Fruit fly (Drosophila melanogaster): ENCODE measurements around the gene unc-13-4A.
A peak's percentile ranks its signal among the peaks of the same experiment; 100 is the strongest.

Gene unc-13-4A

DNA sequence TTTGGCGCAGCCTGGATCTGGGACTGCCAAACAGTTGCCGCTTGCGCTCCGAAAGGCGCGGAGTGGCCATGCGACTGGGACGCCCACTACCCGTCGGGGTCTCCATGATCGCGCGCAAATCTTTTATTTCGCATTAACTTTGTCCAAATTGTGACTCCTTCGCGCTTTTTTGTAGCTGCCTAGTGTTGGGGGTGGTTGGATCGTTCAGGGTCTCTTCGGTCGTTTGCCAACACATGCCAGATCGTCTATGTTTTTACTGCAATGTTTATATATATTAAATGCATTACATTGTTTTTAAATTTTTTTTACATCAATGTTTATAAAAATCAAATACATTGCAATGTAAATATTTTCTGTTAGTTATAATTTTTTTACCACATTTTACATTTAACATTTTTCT is 26.1 kb upstream of the unc-13-4A start:
- TF ChIP-seq CG7101 (tag; optimal IDR thresholded peaks at IDR 0.05) (peak; percentile 54), pad (GFP tag; optimal IDR thresholded peaks at IDR 0.05) (peak; percentile 50), Hr96 (GFP tag; optimal IDR thresholded peaks at IDR 0.05) (no peak), CG1620 (GFP tag; optimal IDR thresholded peaks at IDR 0.05) (peak; percentile 52), Crg-1 (GFP tag; optimal IDR thresholded peaks at IDR 0.05) (peak; percentile 66), ovo (GFP tag; optimal IDR thresholded peaks at IDR 0.05) (peak; percentile 20), Clk (GFP tag; optimal IDR thresholded peaks at IDR 0.05) (no peak), CG11617 (GFP tag; optimal IDR thresholded peaks at IDR 0.05) (no peak), CG12768 (GFP tag; optimal IDR thresholded peaks at IDR 0.05) (peak; percentile 31), toe (GFP tag; optimal IDR thresholded peaks at IDR 0.05) (no peak), Mnt (GFP tag; optimal IDR thresholded peaks at IDR 0.05) (peak; percentile 2)

DNA sequence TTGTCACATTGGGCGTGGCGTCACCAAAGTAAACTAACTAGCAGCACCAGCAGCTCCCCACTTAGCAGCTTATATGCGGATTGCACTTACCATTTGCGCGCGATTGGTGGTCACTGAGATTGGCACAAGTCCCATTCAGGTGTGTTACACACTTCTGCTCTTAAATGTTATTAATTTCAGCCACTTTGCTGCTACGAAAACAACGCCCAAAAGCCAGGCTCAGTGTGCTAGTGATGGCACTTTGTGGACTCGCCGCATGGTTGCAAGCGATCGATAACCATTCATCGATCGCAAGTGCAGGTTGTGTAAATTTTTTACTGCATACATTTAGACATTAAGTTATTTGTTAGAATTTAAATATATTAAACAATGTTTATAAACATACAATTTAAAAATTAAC is 22.3 kb upstream of the unc-13-4A start, which contains the start of the genes wrm1 and wrm2:
wrm1 (minus strand) TSS at position 237 of the 400 bp plus-strand sequence.
wrm2 (minus strand) TSS at position 237 of the 400 bp plus-strand sequence.
- TF ChIP-seq Mnt (GFP tag; optimal IDR thresholded peaks at IDR 0.05) (peak; percentile 55), CG14711 (tag; optimal IDR thresholded peaks at IDR 0.05) (peak; percentile 5), Clk (GFP tag; optimal IDR thresholded peaks at IDR 0.05) (no peak), Hr96 (GFP tag; optimal IDR thresholded peaks at IDR 0.05) (no peak), CG1620 (GFP tag; optimal IDR thresholded peaks at IDR 0.05) (no peak), CG11617 (GFP tag; optimal IDR thresholded peaks at IDR 0.05) (no peak), bab1 (GFP tag; optimal IDR thresholded peaks at IDR 0.05) (peak; percentile 52)

dm6 chr3L:7328567-7329253 is 16.0 kb upstream of the unc-13-4A start, which contains the start of the genes mrva, CG42307 and mus312:
Gene mrva (minus strand): TSS chr3L:7328842.
Gene CG42307 (plus strand): TSS chr3L:7329132.
Gene mus312 (plus strand): TSS chr3L:7329132.
- TF ChIP-seq CG33017 (tag; optimal IDR thresholded peaks at IDR 0.05) = peak; percentile 93
- peak; percentile 69 for TF ChIP-seq cic (GFP tag; optimal IDR thresholded peaks at IDR 0.05)
- peak; percentile 80 for TF ChIP-seq Crg-1 (GFP tag; optimal IDR thresholded peaks at IDR 0.05)
- peak; percentile 75 for TF ChIP-seq CG1620 (GFP tag; optimal IDR thresholded peaks at IDR 0.05)
- peak; percentile 99 for TF ChIP-seq CG14711 (tag; optimal IDR thresholded peaks at IDR 0.05)
- TF ChIP-seq toe (GFP tag; optimal IDR thresholded peaks at IDR 0.05) = no peak
- peak; percentile 51 for TF ChIP-seq Clk (GFP tag; optimal IDR thresholded peaks at IDR 0.05)
- TF ChIP-seq tj (GFP tag; optimal IDR thresholded peaks at IDR 0.05) = peak; percentile 88
- TF ChIP-seq pad (GFP tag; optimal IDR thresholded peaks at IDR 0.05) = peak; percentile 69
- peak; percentile 80 for TF ChIP-seq ovo (GFP tag; optimal IDR thresholded peaks at IDR 0.05)
- TF ChIP-seq CG7045 (GFP tag; optimal IDR thresholded peaks at IDR 0.05) = peak; percentile 90
- peak; percentile 86 for TF ChIP-seq bab1 (GFP tag; optimal IDR thresholded peaks at IDR 0.05)
- TF ChIP-seq CG5204 (GFP tag; optimal IDR thresholded peaks at IDR 0.05) = no peak
- no peak for TF ChIP-seq kay (GFP tag; ENCODE audit: borderline replicate concordance)
- TF ChIP-seq Mnt (GFP tag; optimal IDR thresholded peaks at IDR 0.05) = peak; percentile 70
- peak; percentile 96 for TF ChIP-seq CG11617 (GFP tag; optimal IDR thresholded peaks at IDR 0.05)
- peak; percentile 96 for TF ChIP-seq CG7101 (tag; optimal IDR thresholded peaks at IDR 0.05)
- TF ChIP-seq cnc (optimal IDR thresholded peaks at IDR 0.05) = no peak
- TF ChIP-seq Hr96 (GFP tag; optimal IDR thresholded peaks at IDR 0.05) = no peak
- TF ChIP-seq CG12768 (GFP tag; optimal IDR thresholded peaks at IDR 0.05) = peak; percentile 90

DNA sequence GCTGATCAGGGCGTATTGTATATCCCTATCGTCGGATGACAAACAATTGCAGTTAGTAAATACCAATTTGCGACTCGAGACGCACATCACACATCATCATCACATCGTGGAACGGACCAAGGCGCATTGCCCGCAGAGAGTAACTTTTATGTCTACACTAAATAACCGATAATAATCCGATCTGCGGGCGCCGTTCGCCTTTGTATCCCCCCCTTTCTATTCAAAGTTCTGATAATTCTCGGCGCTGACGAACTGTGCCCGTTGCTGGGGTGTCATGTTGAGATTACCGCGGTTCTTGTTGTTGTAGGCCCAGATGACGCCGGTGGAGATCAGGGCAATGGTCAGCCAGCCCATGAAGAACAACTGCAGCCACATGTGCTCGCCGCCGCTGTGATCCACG is 14.0 kb upstream of the unc-13-4A start:
- no peak for TF ChIP-seq Clk (GFP tag; optimal IDR thresholded peaks at IDR 0.05)
- TF ChIP-seq Hr96 (GFP tag; optimal IDR thresholded peaks at IDR 0.05) = no peak
- no peak for TF ChIP-seq CG33017 (tag; optimal IDR thresholded peaks at IDR 0.05)
- TF ChIP-seq tj (GFP tag; optimal IDR thresholded peaks at IDR 0.05) = no peak
- no peak for TF ChIP-seq CG7101 (tag; optimal IDR thresholded peaks at IDR 0.05)
- TF ChIP-seq toe (GFP tag; optimal IDR thresholded peaks at IDR 0.05) = no peak
- no peak for TF ChIP-seq CG7045 (GFP tag; optimal IDR thresholded peaks at IDR 0.05)
- TF ChIP-seq ovo (GFP tag; optimal IDR thresholded peaks at IDR 0.05) = no peak
- no peak for TF ChIP-seq kay (GFP tag; ENCODE audit: borderline replicate concordance)
- TF ChIP-seq pad (GFP tag; optimal IDR thresholded peaks at IDR 0.05) = no peak
- TF ChIP-seq CG14711 (tag; optimal IDR thresholded peaks at IDR 0.05) = no peak
- TF ChIP-seq bab1 (GFP tag; optimal IDR thresholded peaks at IDR 0.05) = no peak
- no peak for TF ChIP-seq CG12768 (GFP tag; optimal IDR thresholded peaks at IDR 0.05)
- no peak for TF ChIP-seq Crg-1 (GFP tag; optimal IDR thresholded peaks at IDR 0.05)
- TF ChIP-seq cnc (optimal IDR thresholded peaks at IDR 0.05) = no peak
- TF ChIP-seq CG11617 (GFP tag; optimal IDR thresholded peaks at IDR 0.05) = no peak
- no peak for TF ChIP-seq cic (GFP tag; optimal IDR thresholded peaks at IDR 0.05)
- no peak for TF ChIP-seq CG1620 (GFP tag; optimal IDR thresholded peaks at IDR 0.05)

dm6 chr3L:7323348-7323747 is 10.7 kb upstream of the unc-13-4A start, which contains the start of the genes RhoGEF4 and Rint1:
Gene RhoGEF4 (minus strand): TSS chr3L:7323411.
Gene Rint1 (plus strand): TSS chr3L:7323619.
- TF ChIP-seq kay (GFP tag; ENCODE audit: borderline replicate concordance) (no peak), CG1620 (GFP tag; optimal IDR thresholded peaks at IDR 0.05) (peak; percentile 44), Clk (GFP tag; optimal IDR thresholded peaks at IDR 0.05) (no peak), Crg-1 (GFP tag; optimal IDR thresholded peaks at IDR 0.05) (peak; percentile 38), CG5204 (GFP tag; optimal IDR thresholded peaks at IDR 0.05) (no peak), CG12768 (GFP tag; optimal IDR thresholded peaks at IDR 0.05) (peak; percentile 4), bab1 (GFP tag; optimal IDR thresholded peaks at IDR 0.05) (peak; percentile 17), Hr96 (GFP tag; optimal IDR thresholded peaks at IDR 0.05) (no peak), tj (GFP tag; optimal IDR thresholded peaks at IDR 0.05) (peak; percentile 27), CG33017 (tag; optimal IDR thresholded peaks at IDR 0.05) (no peak), cic (GFP tag; optimal IDR thresholded peaks at IDR 0.05) (peak; percentile 13), pad (GFP tag; optimal IDR thresholded peaks at IDR 0.05) (peak; percentile 14), ovo (GFP tag; optimal IDR thresholded peaks at IDR 0.05) (peak; percentile 15), CG11617 (GFP tag; optimal IDR thresholded peaks at IDR 0.05) (peak; percentile 36), CG14711 (tag; optimal IDR thresholded peaks at IDR 0.05) (peak; percentile 66), CG7045 (GFP tag; optimal IDR thresholded peaks at IDR 0.05) (no peak), CG7101 (tag; optimal IDR thresholded peaks at IDR 0.05) (peak; percentile 75), cnc (optimal IDR thresholded peaks at IDR 0.05) (no peak), toe (GFP tag; optimal IDR thresholded peaks at IDR 0.05) (peak; percentile 13), Mnt (GFP tag; optimal IDR thresholded peaks at IDR 0.05) (peak; percentile 44)
